Fruit fly (Drosophila melanogaster) whole organism, embryonic: ENCODE measurements around the gene zye.

Experiments used
- B-H2 ChIP-seq: fragments of 200-800 bp; sonication (Bioruptor generic); optimal IDR thresholded peaks from 2 replicates; lab custom pipeline; 2018; ENCODE audit warnings: missing biosample characterization, mild to moderate bottlenecking, missing genetic modification characterization
- Bdp1 ChIP-seq: fragments of 200-800 bp; sonication (Bioruptor generic); optimal IDR thresholded peaks from 3 replicates; lab custom pipeline; 2016; ENCODE audit warnings: missing biosample characterization, missing genetic modification characterization
- Blimp-1 ChIP-seq: fragments of 200-800 bp; sonication (Bioruptor generic); optimal IDR thresholded peaks from 3 replicates; lab custom pipeline; 2018; ENCODE audit warnings: missing biosample characterization, missing genetic modification characterization, mild to moderate bottlenecking, moderate library complexity, missing genetic modification reagents
- CG11398 ChIP-seq: fragments of 200-800 bp; sonication (Bioruptor generic); optimal IDR thresholded peaks from 2 replicates; lab custom pipeline; 2016; ENCODE audit warnings: missing biosample characterization, missing genetic modification characterization
- CG15269 ChIP-seq: fragments of 200-800 bp; sonication (Bioruptor generic); optimal IDR thresholded peaks from 2 replicates; lab custom pipeline; 2018; ENCODE audit warnings: missing biosample characterization, mild to moderate bottlenecking, missing genetic modification characterization, moderate library complexity
- CG1647 ChIP-seq: fragments of 200-800 bp; sonication (Bioruptor generic); optimal IDR thresholded peaks from 3 replicates; lab custom pipeline; 2016; ENCODE audit warnings: missing biosample characterization, missing genetic modification characterization
- CG17568 ChIP-seq: fragments of 200-800 bp; sonication (Bioruptor generic); optimal IDR thresholded peaks from 2 replicates; lab custom pipeline; 2018; ENCODE audit warnings: missing biosample characterization, mild to moderate bottlenecking, missing genetic modification characterization, moderate library complexity
- CG1792 ChIP-seq: fragments of 200-800 bp; sonication (Bioruptor generic); optimal IDR thresholded peaks from 2 replicates; lab custom pipeline; 2016; ENCODE audit warnings: missing biosample characterization, missing genetic modification characterization
- CG2202 ChIP-seq: fragments of 200-800 bp; sonication (Bioruptor generic); optimal IDR thresholded peaks from 2 replicates; lab custom pipeline; 2018; ENCODE audit warnings: missing biosample characterization, mild to moderate bottlenecking, missing genetic modification characterization
- CG31441 ChIP-seq: fragments of 200-800 bp; sonication (Bioruptor generic); IDR thresholded peaks from 2 replicates; pipeline ENCODE4 v1.3.6; 2022; ENCODE audit warnings: missing biosample characterization, missing genetic modification characterization
- CG33213 ChIP-seq: fragments of 200-800 bp; sonication (Bioruptor generic); optimal IDR thresholded peaks from 3 replicates; lab custom pipeline; 2016; ENCODE audit warnings: missing biosample characterization, missing genetic modification characterization
- CG33557 ChIP-seq: fragments of 200-800 bp; sonication (Bioruptor generic); optimal IDR thresholded peaks from 2 replicates; lab custom pipeline; 2019; ENCODE audit warnings: missing biosample characterization, mild to moderate bottlenecking, missing genetic modification characterization, moderate library complexity
- CG43689 ChIP-seq: fragments of 200-800 bp; sonication (Bioruptor generic); IDR thresholded peaks from 2 replicates; pipeline ENCODE4 v1.3.6; 2022; ENCODE audit warnings: missing biosample characterization, missing genetic modification characterization
- CG4404 ChIP-seq: fragments of 200-800 bp; sonication (Bioruptor generic); IDR thresholded peaks from 2 replicates; pipeline ENCODE4 v1.3.6; 2022; ENCODE audit warnings: missing biosample characterization, missing genetic modification characterization
- CG4707 ChIP-seq: fragments of 200-800 bp; sonication (Bioruptor generic); optimal IDR thresholded peaks from 2 replicates; lab custom pipeline; 2018; ENCODE audit warnings: missing biosample characterization, mild to moderate bottlenecking, missing genetic modification characterization, moderate library complexity
- CG7357 ChIP-seq: fragments of 200-800 bp; sonication (Bioruptor generic); IDR thresholded peaks from 3 replicates; pipeline ENCODE4 v1.3.6; 2022; ENCODE audit warnings: missing biosample characterization, missing genetic modification characterization
- CG7372 ChIP-seq: fragments of 200-800 bp; sonication (Bioruptor generic); IDR thresholded peaks from 2 replicates; pipeline ENCODE4 v1.3.6; 2022; ENCODE audit warnings: missing biosample characterization, missing genetic modification characterization
- CG7556 ChIP-seq: fragments of 200-800 bp; sonication (Bioruptor generic); optimal IDR thresholded peaks from 2 replicates; lab custom pipeline; 2017; ENCODE audit warnings: missing biosample characterization, mild to moderate bottlenecking, missing genetic modification characterization
- CG7839 ChIP-seq: fragments of 200-800 bp; sonication (Bioruptor generic); optimal IDR thresholded peaks from 3 replicates; lab custom pipeline; 2018; ENCODE audit warnings: missing biosample characterization, mild to moderate bottlenecking, missing genetic modification characterization, moderate library complexity
- CG7928 ChIP-seq: fragments of 200-800 bp; sonication (Bioruptor generic); optimal IDR thresholded peaks from 2 replicates; lab custom pipeline; 2017; ENCODE audit warnings: missing biosample characterization, mild to moderate bottlenecking, missing genetic modification characterization
- Drgx ChIP-seq: fragments of 200-800 bp; sonication (Bioruptor generic); IDR thresholded peaks from 2 replicates; pipeline ENCODE4 v1.3.6; 2022; ENCODE audit warnings: missing biosample characterization, missing genetic modification characterization
- HLH3B ChIP-seq: fragments of 200-800 bp; sonication (Bioruptor generic); IDR thresholded peaks from 2 replicates; pipeline ENCODE4 v1.3.6; 2022; ENCODE audit warnings: missing biosample characterization, missing genetic modification characterization
- Hey ChIP-seq: fragments of 200-800 bp; sonication (Bioruptor generic); optimal IDR thresholded peaks from 3 replicates; lab custom pipeline; 2018; ENCODE audit warnings: missing biosample characterization, mild to moderate bottlenecking, missing genetic modification characterization
- Hr51 ChIP-seq, 2 experiments: fragments of 200-800 bp; sonication (Bioruptor generic); optimal IDR thresholded peaks; 2 replicates in 1 of 2; 3 replicates in 1 of 2; lab custom pipeline; 2016 to 2018; ENCODE audit warnings: missing biosample characterization in 2 of 2, missing genetic modification characterization in 2 of 2, mild to moderate bottlenecking in 1 of 2, moderate library complexity in 1 of 2
- MTF-1 ChIP-seq: fragments of 200-800 bp; sonication (Bioruptor generic); optimal IDR thresholded peaks from 2 replicates; lab custom pipeline; 2018; ENCODE audit warnings: missing biosample characterization, mild to moderate bottlenecking, missing genetic modification characterization, borderline replicate concordance
- Mrtf ChIP-seq: fragments of 200-800 bp; sonication (Bioruptor generic); IDR thresholded peaks from 3 replicates; pipeline ENCODE4 v1.3.6; 2022; ENCODE audit warnings: missing biosample characterization, missing genetic modification characterization
- Myb ChIP-seq: fragments of 200-800 bp; sonication (Bioruptor generic); optimal IDR thresholded peaks from 2 replicates; lab custom pipeline; 2016; ENCODE audit warnings: missing biosample characterization, missing genetic modification characterization
- NK7.1 ChIP-seq: fragments of 200-800 bp; sonication (Bioruptor generic); optimal IDR thresholded peaks from 3 replicates; lab custom pipeline; 2016; ENCODE audit warnings: missing biosample characterization, missing genetic modification characterization
- Oaz ChIP-seq: fragments of 200-800 bp; sonication (Bioruptor generic); IDR thresholded peaks from 2 replicates; pipeline ENCODE4 v1.3.6; 2022; ENCODE audit warnings: missing biosample characterization, missing genetic modification characterization
- Sin3A ChIP-seq: fragments of >200 bp; optimal IDR thresholded peaks from 2 replicates; lab custom pipeline; 2018
- Sox102F ChIP-seq: fragments of 200-800 bp; sonication (Bioruptor generic); optimal IDR thresholded peaks from 2 replicates; lab custom pipeline; 2018; ENCODE audit warnings: missing biosample characterization, mild to moderate bottlenecking, missing genetic modification characterization, moderate library complexity
- Vsx1 ChIP-seq: fragments of 200-800 bp; sonication (Bioruptor generic); optimal IDR thresholded peaks from 2 replicates; lab custom pipeline; 2017; ENCODE audit warnings: missing biosample characterization, mild to moderate bottlenecking, missing genetic modification characterization, missing genetic modification reagents
- bbx ChIP-seq: fragments of 200-800 bp; sonication (Bioruptor generic); IDR thresholded peaks from 2 replicates; pipeline ENCODE4 v1.3.6; 2022; ENCODE audit warnings: missing biosample characterization, missing genetic modification characterization; ENCODE audit not compliant: partially characterized antibody
- btn ChIP-seq: fragments of 200-800 bp; sonication (Bioruptor generic); optimal IDR thresholded peaks from 2 replicates; lab custom pipeline; 2016; ENCODE audit warnings: missing biosample characterization, missing genetic modification characterization
- caup ChIP-seq: fragments of 200-800 bp; sonication (Bioruptor generic); optimal IDR thresholded peaks from 3 replicates; lab custom pipeline; 2017; ENCODE audit warnings: missing biosample characterization, mild to moderate bottlenecking, missing genetic modification characterization, moderate library complexity; ENCODE audit not compliant: severe bottlenecking
- gce ChIP-seq: fragments of 200-800 bp; sonication (Bioruptor generic); IDR thresholded peaks from 3 replicates; pipeline ENCODE4 v1.3.6; 2022; ENCODE audit warnings: missing biosample characterization, missing genetic modification characterization
- gt ChIP-seq: fragments of 200-800 bp; sonication (Bioruptor generic); IDR thresholded peaks from 2 replicates; pipeline ENCODE4 v1.3.6; 2022; ENCODE audit warnings: missing biosample characterization, missing genetic modification characterization
- h ChIP-seq: fragments of >200 bp; optimal IDR thresholded peaks from 2 replicates; lab custom pipeline; 2017
- hth ChIP-seq: fragments of >200 bp; optimal IDR thresholded peaks from 2 replicates; lab custom pipeline; 2017; ENCODE audit warnings: inconsistent platforms
- klu ChIP-seq: fragments of 200-800 bp; sonication (Bioruptor generic); IDR thresholded peaks from 2 replicates; pipeline ENCODE4 v1.3.6; 2022; ENCODE audit warnings: missing biosample characterization, missing genetic modification characterization
- lola ChIP-seq, 3 experiments: fragments of >200 bp in 2 of 3; fragments of 200-800 bp in 1 of 3; sonication (Bioruptor generic) in 1 of 3; optimal IDR thresholded peaks; 2 replicates each; lab custom pipeline; 2017 to 2019; ENCODE audit warnings: missing biosample characterization in 3 of 3, missing genetic modification characterization in 3 of 3, mild to moderate bottlenecking in 1 of 3, moderate library complexity in 1 of 3
- oc ChIP-seq: fragments of 200-800 bp; sonication (Bioruptor generic); optimal IDR thresholded peaks from 2 replicates; lab custom pipeline; 2018; ENCODE audit warnings: missing biosample characterization, mild to moderate bottlenecking, missing genetic modification characterization, moderate library complexity
- peb ChIP-seq: fragments of 200-800 bp; sonication (Bioruptor generic); IDR thresholded peaks from 2 replicates; pipeline ENCODE4 v1.3.6; 2022; ENCODE audit warnings: missing biosample characterization, missing genetic modification characterization
- pfk ChIP-seq: fragments of 200-800 bp; sonication (Bioruptor generic); optimal IDR thresholded peaks from 2 replicates; lab custom pipeline; 2018; ENCODE audit warnings: missing biosample characterization, mild to moderate bottlenecking, missing genetic modification characterization, moderate library complexity
- seq ChIP-seq: fragments of 200-800 bp; sonication (Bioruptor generic); IDR thresholded peaks from 2 replicates; pipeline ENCODE4 v1.3.6; 2022; ENCODE audit warnings: missing biosample characterization, missing genetic modification characterization
- shn ChIP-seq: fragments of 200-800 bp; sonication (Bioruptor generic); optimal IDR thresholded peaks from 3 replicates; lab custom pipeline; 2016; ENCODE audit warnings: missing biosample characterization, missing genetic modification characterization
- sr ChIP-seq: fragments of 200-800 bp; sonication (Bioruptor generic); IDR thresholded peaks from 3 replicates; pipeline ENCODE4 v1.3.6; 2022; ENCODE audit warnings: missing biosample characterization, missing genetic modification characterization
- tll ChIP-seq, 2 experiments: fragments of 200-800 bp in 1 of 2; fragments of >200 bp in 1 of 2; sonication (Bioruptor generic) in 1 of 2; optimal IDR thresholded peaks; 2 replicates each; lab custom pipeline; 2017 to 2019; ENCODE audit warnings: missing biosample characterization in 2 of 2, missing genetic modification characterization in 2 of 2, mild to moderate bottlenecking in 1 of 2, moderate library complexity in 1 of 2
- zfh2 ChIP-seq: fragments of 200-800 bp; sonication (Bioruptor generic); optimal IDR thresholded peaks from 2 replicates; lab custom pipeline; 2016; ENCODE audit warnings: missing biosample characterization, missing genetic modification characterization

The zye gene

dm6 chr3L:20471499-20472313, 58.3 kb downstream of the zye start (continued):
- TF ChIP-seq CG33213 (GFP tag; lab: Kevin White, UChicago) = peak; percentile 67
- TF ChIP-seq NK7.1 (GFP tag; lab: Kevin White, UChicago) = peak; percentile 23
- peak; percentile 80 for TF ChIP-seq CG2202
- TF ChIP-seq MTF-1 (GFP tag; lab: Kevin White, UChicago) = peak; percentile 48
- peak; percentile 40 for TF ChIP-seq shn
- TF ChIP-seq CG31441 (GFP tag; lab: Robert Waterston, UW) = peak; percentile 61; the same call in 1 of the 2 replicates
- no peak for TF ChIP-seq zfh2 (GFP tag; lab: Kevin White, UChicago)
- TF ChIP-seq Sin3A (lab: Kevin White, UChicago) = no peak
- TF ChIP-seq Myb (GFP tag; lab: Kevin White, UChicago) = peak; percentile 35
- peak; percentile 28 for TF ChIP-seq caup (GFP tag; lab: Kevin White, UChicago)
- TF ChIP-seq CG1647 (GFP tag; lab: Kevin White, UChicago) = peak; percentile 11
- TF ChIP-seq Blimp-1 (GFP tag; lab: Kevin White, UChicago) = no peak
- no peak for TF ChIP-seq klu
- no peak for TF ChIP-seq seq
- no peak for TF ChIP-seq CG7928
- no peak for TF ChIP-seq CG4404 (GFP tag; lab: Robert Waterston, UW)
- peak in 1 of 3 experiments; percentile 49 for TF ChIP-seq lola (GFP tag; optimal IDR thresholded peaks at IDR 0.05; lab: Kevin White, UChicago)
- peak; percentile 44 for TF ChIP-seq CG7556 (GFP tag; lab: Kevin White, UChicago)
- TF ChIP-seq Sox102F (GFP tag; lab: Kevin White, UChicago) = peak; percentile 57
- TF ChIP-seq pfk = peak; percentile 19
- TF ChIP-seq gce = 0 out of 3 replicates have a peak, but pooled peaks have one; percentile 64
- TF ChIP-seq Drgx (GFP tag; lab: Robert Waterston, UW) = 0 out of 2 replicates have a peak, but pooled peaks have one; percentile 22
- TF ChIP-seq Mrtf = 0 out of 3 replicates have a peak, but pooled peaks have one; percentile 21
- TF ChIP-seq Oaz (GFP tag; lab: Robert Waterston, UW) = no peak
- TF ChIP-seq sr (GFP tag; lab: Robert Waterston, UW) = peak; percentile 63; the same call in 2 of the 3 replicates
- TF ChIP-seq oc (tag; lab: Kevin White, UChicago) = peak; percentile 58
- no peak for TF ChIP-seq CG7372 (GFP tag; lab: Robert Waterston, UW)
- peak; percentile 57 for TF ChIP-seq CG33557
- TF ChIP-seq CG7357 (GFP tag; lab: Robert Waterston, UW) = no peak
- no peak for TF ChIP-seq gt
- peak; percentile 69 for TF ChIP-seq CG17568 (GFP tag; lab: Kevin White, UChicago)
- TF ChIP-seq CG11398 = peak; percentile 80
- peak; percentile 20 to 40 for TF ChIP-seq Hr51 (GFP tag; optimal IDR thresholded peaks at IDR 0.05; lab: Kevin White, UChicago)
- TF ChIP-seq hth (lab: Kevin White, UChicago) = no peak
- TF ChIP-seq CG7839 (tag; lab: Kevin White, UChicago) = peak; percentile 14
- TF ChIP-seq B-H2 = peak; percentile 35
- TF ChIP-seq CG43689 (GFP tag; lab: Robert Waterston, UW) = no peak
- TF ChIP-seq peb (GFP tag; lab: Robert Waterston, UW) = no peak
- peak; percentile 87 for TF ChIP-seq CG1792
- TF ChIP-seq CG15269 (tag; lab: Kevin White, UChicago) = no peak
- peak; percentile 6; the same call in 1 of the 2 replicates for TF ChIP-seq HLH3B (GFP tag; lab: Robert Waterston, UW)
- TF ChIP-seq tll (GFP tag; optimal IDR thresholded peaks at IDR 0.05; lab: Kevin White, UChicago) = no peak
- peak; percentile 38 for TF ChIP-seq Vsx1
- no peak for TF ChIP-seq h (lab: Kevin White, UChicago)
- TF ChIP-seq CG4707 (GFP tag; lab: Kevin White, UChicago) = peak; percentile 58
- TF ChIP-seq Bdp1 (GFP tag; lab: Kevin White, UChicago) = peak; percentile 47
- peak; percentile 45 for TF ChIP-seq btn (GFP tag; lab: Kevin White, UChicago)
- TF ChIP-seq Hey (tag; lab: Kevin White, UChicago) = peak; percentile 61
- no peak for TF ChIP-seq bbx (GFP tag; lab: Robert Waterston, UW)
